Fruit fly (Drosophila melanogaster) whole organism, embryonic: ENCODE measurements around the gene Nse4.
A peak's percentile ranks its signal among the peaks of the same experiment; 100 is the strongest.

ENCODE experiments used
- CG10654 ChIP-seq: fragments of 200-800 bp; sonication (Bioruptor generic); optimal IDR thresholded peaks from 2 replicates; lab custom pipeline; 2016; ENCODE audit warnings: missing biosample characterization, missing genetic modification characterization
- CG11504 ChIP-seq: fragments of 200-800 bp; sonication (Bioruptor generic); optimal IDR thresholded peaks from 3 replicates; lab custom pipeline; 2019; ENCODE audit warnings: missing biosample characterization, mild to moderate bottlenecking, missing genetic modification characterization, moderate library complexity
- CG11560 ChIP-seq: fragments of 200-800 bp; sonication (Bioruptor generic); IDR thresholded peaks from 3 replicates; pipeline ENCODE4 v1.3.6; 2022; ENCODE audit warnings: missing biosample characterization, missing genetic modification characterization
- CG11695 ChIP-seq: fragments of 200-800 bp; sonication (Bioruptor generic); IDR thresholded peaks from 3 replicates; pipeline ENCODE4 v1.3.6; 2022; ENCODE audit warnings: missing biosample characterization, missing genetic modification characterization
- CG1647 ChIP-seq: fragments of 200-800 bp; sonication (Bioruptor generic); optimal IDR thresholded peaks from 3 replicates; lab custom pipeline; 2016; ENCODE audit warnings: missing biosample characterization, missing genetic modification characterization
- CG16779 ChIP-seq: fragments of 200-800 bp; sonication (Bioruptor generic); IDR thresholded peaks from 2 replicates; pipeline ENCODE4 v1.3.6; 2022; ENCODE audit warnings: missing biosample characterization, missing genetic modification characterization
- CG16813 ChIP-seq: fragments of 200-800 bp; sonication (Bioruptor generic); IDR thresholded peaks from 3 replicates; pipeline ENCODE4 v1.3.6; 2022; ENCODE audit warnings: missing biosample characterization, missing genetic modification characterization; ENCODE audit not compliant: partially characterized antibody
- CG17802 ChIP-seq: fragments of 200-800 bp; sonication (Bioruptor generic); optimal IDR thresholded peaks from 2 replicates; lab custom pipeline; 2018; ENCODE audit warnings: missing biosample characterization, mild to moderate bottlenecking, missing genetic modification characterization, moderate library complexity
- CG18476 ChIP-seq: fragments of 200-800 bp; sonication (Bioruptor generic); optimal IDR thresholded peaks from 2 replicates; lab custom pipeline; 2016; ENCODE audit warnings: missing biosample characterization, mild to moderate bottlenecking, missing genetic modification characterization
- CG2116 ChIP-seq: fragments of 200-800 bp; sonication (Bioruptor generic); optimal IDR thresholded peaks from 3 replicates; lab custom pipeline; 2018; ENCODE audit warnings: missing biosample characterization, mild to moderate bottlenecking, missing genetic modification characterization
- CG30431 ChIP-seq: fragments of 200-800 bp; sonication (Bioruptor generic); optimal IDR thresholded peaks from 2 replicates; lab custom pipeline; 2017; ENCODE audit warnings: missing biosample characterization, missing genetic modification characterization
- CG32767 ChIP-seq: fragments of 200-800 bp; sonication (Bioruptor generic); IDR thresholded peaks from 2 replicates; pipeline ENCODE4 v1.3.6; 2022; ENCODE audit warnings: missing biosample characterization, missing genetic modification characterization
- CG34422 ChIP-seq: fragments of 200-800 bp; sonication (Bioruptor generic); IDR thresholded peaks from 3 replicates; pipeline ENCODE4 v1.3.6; 2022; ENCODE audit warnings: missing biosample characterization, missing genetic modification characterization
- CG4707 ChIP-seq: fragments of 200-800 bp; sonication (Bioruptor generic); optimal IDR thresholded peaks from 2 replicates; lab custom pipeline; 2018; ENCODE audit warnings: missing biosample characterization, mild to moderate bottlenecking, missing genetic modification characterization, moderate library complexity
- CG5953 ChIP-seq: fragments of 200-800 bp; sonication (Bioruptor generic); IDR thresholded peaks from 2 replicates; pipeline ENCODE4 v1.3.6; 2022; ENCODE audit warnings: missing biosample characterization, missing genetic modification characterization
- CG6765 ChIP-seq: fragments of 200-800 bp; sonication (Bioruptor generic); optimal IDR thresholded peaks from 3 replicates; lab custom pipeline; 2017; ENCODE audit warnings: missing biosample characterization, mild to moderate bottlenecking, missing genetic modification characterization
- CG6791 ChIP-seq: fragments of 200-800 bp; sonication (Bioruptor generic); IDR thresholded peaks from 3 replicates; pipeline ENCODE4 v1.3.6; 2022; ENCODE audit warnings: missing biosample characterization, missing genetic modification characterization; ENCODE audit not compliant: partially characterized antibody
- CG7745 ChIP-seq: fragments of 200-800 bp; sonication (Bioruptor generic); optimal IDR thresholded peaks from 2 replicates; lab custom pipeline; 2018; ENCODE audit warnings: missing biosample characterization, mild to moderate bottlenecking, missing genetic modification characterization, moderate library complexity
- CG7786 ChIP-seq: fragments of 200-800 bp; sonication (Bioruptor generic); optimal IDR thresholded peaks from 2 replicates; lab custom pipeline; 2016; ENCODE audit warnings: missing biosample characterization, missing genetic modification characterization
- CG8359 ChIP-seq: fragments of 200-800 bp; sonication (Bioruptor generic); optimal IDR thresholded peaks from 2 replicates; lab custom pipeline; 2017; ENCODE audit warnings: missing biosample characterization, mild to moderate bottlenecking, missing genetic modification characterization, borderline replicate concordance
- CG9727 ChIP-seq: fragments of 200-800 bp; sonication (Bioruptor generic); optimal IDR thresholded peaks from 3 replicates; lab custom pipeline; 2017; ENCODE audit warnings: missing biosample characterization, mild to moderate bottlenecking, missing genetic modification characterization
- CTCF ChIP-seq: fragments of 200-800 bp; sonication (Bioruptor generic); optimal IDR thresholded peaks from 2 replicates; lab custom pipeline; 2017; ENCODE audit warnings: missing biosample characterization, mild to moderate bottlenecking, missing genetic modification characterization, moderate library complexity
- Dp ChIP-seq: fragments of 200-800 bp; sonication (Bioruptor generic); optimal IDR thresholded peaks from 2 replicates; lab custom pipeline; 2018; ENCODE audit warnings: missing biosample characterization, mild to moderate bottlenecking, missing genetic modification characterization, moderate library complexity
- E2f1 ChIP-seq: fragments of 200-800 bp; sonication (Bioruptor generic); IDR thresholded peaks from 2 replicates; pipeline ENCODE4 v1.3.6; 2022; ENCODE audit warnings: missing biosample characterization, missing genetic modification characterization
- ERR ChIP-seq: fragments of 200-800 bp; sonication (Bioruptor generic); optimal IDR thresholded peaks from 2 replicates; lab custom pipeline; 2016; ENCODE audit warnings: missing biosample characterization, missing genetic modification characterization
- Eip74EF ChIP-seq, 2 experiments: fragments of 200-800 bp in 1 of 2; fragments of >200 bp in 1 of 2; sonication (Bioruptor generic) in 1 of 2; optimal IDR thresholded peaks; 2 replicates each; lab custom pipeline; 2017 to 2019; ENCODE audit warnings: missing biosample characterization in 2 of 2, missing genetic modification characterization in 2 of 2, mild to moderate bottlenecking in 1 of 2, moderate library complexity in 1 of 2
- HHEX ChIP-seq: fragments of 200-800 bp; sonication (Bioruptor generic); optimal IDR thresholded peaks from 3 replicates; lab custom pipeline; 2017; ENCODE audit warnings: missing biosample characterization, mild to moderate bottlenecking, missing genetic modification characterization, missing genetic modification reagents
- HLH54F ChIP-seq: fragments of 200-800 bp; sonication (Bioruptor generic); optimal IDR thresholded peaks from 3 replicates; lab custom pipeline; 2016; ENCODE audit warnings: missing biosample characterization, missing genetic modification characterization
- MBD-R2 ChIP-seq: fragments of 200-800 bp; sonication (Bioruptor generic); IDR thresholded peaks from 2 replicates; pipeline ENCODE4 v1.3.6; 2022; ENCODE audit warnings: missing biosample characterization, missing genetic modification characterization
- Med ChIP-seq: fragments of 200-800 bp; sonication (Bioruptor generic); peaks from one replicate; lab custom pipeline; 2016; ENCODE audit warnings: missing biosample characterization, missing genetic modification characterization, mild to moderate bottlenecking, inconsistent platforms, moderate library complexity
- NK7.1 ChIP-seq: fragments of 200-800 bp; sonication (Bioruptor generic); optimal IDR thresholded peaks from 3 replicates; lab custom pipeline; 2016; ENCODE audit warnings: missing biosample characterization, missing genetic modification characterization
- Nf-YC ChIP-seq: fragments of 200-800 bp; optimal IDR thresholded peaks from 3 replicates; lab custom pipeline; 2019; ENCODE audit warnings: missing biosample characterization, mild to moderate bottlenecking, missing genetic modification characterization, moderate library complexity
- Six4 ChIP-seq: fragments of 200-800 bp; sonication (Bioruptor generic); optimal IDR thresholded peaks from 2 replicates; lab custom pipeline; 2016; ENCODE audit warnings: missing biosample characterization, missing genetic modification characterization
- br ChIP-seq: fragments of >200 bp; optimal IDR thresholded peaks from 2 replicates; lab custom pipeline; 2017
- crc ChIP-seq: fragments of 200-800 bp; sonication (Bioruptor generic); optimal IDR thresholded peaks from 2 replicates; lab custom pipeline; 2016; ENCODE audit warnings: missing biosample characterization, missing genetic modification characterization
- dmrt11E ChIP-seq: fragments of 200-800 bp; sonication (Bioruptor generic); optimal IDR thresholded peaks from 3 replicates; lab custom pipeline; 2018; ENCODE audit warnings: missing biosample characterization, mild to moderate bottlenecking, missing genetic modification characterization, moderate library complexity
- exex ChIP-seq: fragments of 200-800 bp; sonication (Bioruptor generic); optimal IDR thresholded peaks from 4 replicates; lab custom pipeline; 2018; ENCODE audit warnings: missing biosample characterization, mild to moderate bottlenecking, missing genetic modification characterization, moderate library complexity
- inv ChIP-seq: fragments of 200-800 bp; sonication (Bioruptor generic); IDR thresholded peaks from 2 replicates; pipeline ENCODE4 v1.3.6; 2022; ENCODE audit warnings: missing biosample characterization, missing genetic modification characterization; ENCODE audit not compliant: partially characterized antibody
- jing ChIP-seq: fragments of 200-800 bp; sonication (Bioruptor generic); optimal IDR thresholded peaks from 2 replicates; lab custom pipeline; 2018; ENCODE audit warnings: missing biosample characterization, mild to moderate bottlenecking, missing genetic modification characterization
- lilli ChIP-seq: fragments of 200-800 bp; sonication (Bioruptor generic); optimal IDR thresholded peaks from 3 replicates; lab custom pipeline; 2016; ENCODE audit warnings: missing biosample characterization, missing genetic modification characterization
- maf-S ChIP-seq: fragments of 200-800 bp; sonication (Bioruptor generic); optimal IDR thresholded peaks from 2 replicates; lab custom pipeline; 2016; ENCODE audit warnings: missing biosample characterization, missing genetic modification characterization
- mam ChIP-seq: fragments of 200-800 bp; sonication (Bioruptor generic); optimal IDR thresholded peaks from 3 replicates; lab custom pipeline; 2016; ENCODE audit warnings: missing biosample characterization, missing genetic modification characterization
- nau ChIP-seq: fragments of 200-800 bp; sonication (Bioruptor generic); optimal IDR thresholded peaks from 3 replicates; lab custom pipeline; 2017; ENCODE audit warnings: missing biosample characterization, mild to moderate bottlenecking, missing genetic modification characterization, missing genetic modification reagents
- ro ChIP-seq: fragments of 200-800 bp; sonication (Bioruptor generic); IDR thresholded peaks from 2 replicates; pipeline ENCODE4 v1.3.6; 2022; ENCODE audit warnings: missing biosample characterization, missing genetic modification characterization
- slp2 ChIP-seq: fragments of 200-800 bp; sonication (Bioruptor generic); optimal IDR thresholded peaks from 2 replicates; lab custom pipeline; 2016; ENCODE audit warnings: missing biosample characterization, missing genetic modification characterization
- tap ChIP-seq: fragments of 200-800 bp; optimal IDR thresholded peaks from 3 replicates; lab custom pipeline; 2019; ENCODE audit warnings: missing biosample characterization, mild to moderate bottlenecking, missing genetic modification characterization, moderate library complexity
- tin ChIP-seq: fragments of 200-800 bp; sonication (Bioruptor generic); optimal IDR thresholded peaks from 3 replicates; lab custom pipeline; 2016; ENCODE audit warnings: missing biosample characterization, missing genetic modification characterization
- toy ChIP-seq: fragments of 200-800 bp; sonication (Bioruptor generic); IDR thresholded peaks from 2 replicates; pipeline ENCODE4 v1.3.6; 2022; ENCODE audit warnings: missing biosample characterization, missing genetic modification characterization
- ttk ChIP-seq: fragments of 200-800 bp; sonication (Bioruptor generic); IDR thresholded peaks from 2 replicates; pipeline ENCODE4 v2.1.2; 2022; ENCODE audit warnings: missing biosample characterization, missing genetic modification characterization
- zen2 ChIP-seq: fragments of 200-800 bp; sonication (Bioruptor generic); IDR thresholded peaks from 3 replicates; pipeline ENCODE4 v1.3.6; 2022; ENCODE audit warnings: missing biosample characterization, missing genetic modification characterization; ENCODE audit not compliant: partially characterized antibody
- zfh1 ChIP-seq: fragments of 200-800 bp; sonication (Bioruptor generic); IDR thresholded peaks from 3 replicates; pipeline ENCODE4 v1.3.6; 2022; ENCODE audit warnings: missing biosample characterization, missing genetic modification characterization

Gene Nse4

DNA sequence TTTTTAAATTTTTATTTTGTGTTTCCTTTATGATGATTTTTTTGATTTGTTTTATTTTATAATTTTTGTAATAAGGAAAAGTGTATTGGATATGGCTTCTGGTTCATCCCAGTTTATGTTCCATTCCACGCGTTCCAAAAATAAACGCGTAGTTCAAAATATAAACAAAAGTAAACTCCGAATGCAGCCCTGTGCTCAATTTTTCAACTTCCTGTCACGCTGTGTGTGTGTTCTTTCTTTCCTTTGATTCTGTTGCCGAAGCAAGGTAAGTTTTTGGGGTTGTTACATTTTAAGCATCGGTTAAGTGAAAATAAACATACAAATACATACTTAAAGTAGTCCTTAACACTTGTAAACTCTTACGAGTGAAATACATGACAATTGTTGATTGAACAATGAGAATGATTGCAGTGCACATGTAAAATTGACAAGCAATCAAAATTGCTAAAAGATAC lies 31.1 kb upstream of the Nse4 start, which contains the start of the genes Ip259 and RpS27A (continued):
- TF ChIP-seq nau (GFP tag; lab: Kevin White, UChicago) (peak; percentile 69), ERR (GFP tag; lab: Kevin White, UChicago) (no peak), mam (peak; percentile 71), Med (GFP tag; lab: Kevin White, UChicago) (peak; percentile 97), HLH54F (GFP tag; lab: Kevin White, UChicago) (peak; percentile 58), dmrt11E (peak; percentile 71), zen2 (GFP tag; lab: Robert Waterston, UW) (no peak), maf-S (GFP tag; lab: Kevin White, UChicago) (peak; percentile 57), jing (GFP tag; lab: Kevin White, UChicago) (no peak), CG16813 (GFP tag; lab: Robert Waterston, UW) (no peak), exex (tag; lab: Kevin White, UChicago) (no peak), slp2 (GFP tag; lab: Kevin White, UChicago) (peak; percentile 83), crc (GFP tag; lab: Kevin White, UChicago) (peak; percentile 56), CG16779 (peak; percentile 80), CG2116 (peak; percentile 98), CG7786 (GFP tag; lab: Kevin White, UChicago) (peak; percentile 60), CG5953 (peak; percentile 65; the same call in 1 of the 2 replicates), CG8359 (GFP tag; lab: Kevin White, UChicago) (peak; percentile 60), br (lab: Kevin White, UChicago) (no peak), CG7745 (tag; lab: Kevin White, UChicago) (no peak), Six4 (GFP tag; lab: Kevin White, UChicago) (peak; percentile 7), HHEX (peak; percentile 82), tin (peak; percentile 63), CG17802 (tag; lab: Kevin White, UChicago) (peak; percentile 96), CG32767 (GFP tag; lab: Robert Waterston, UW) (peak; percentile 61; the same call in 1 of the 2 replicates), CG10654 (peak; percentile 69), Nf-YC (tag; lab: Kevin White, UChicago) (peak; percentile 56), CG9727 (GFP tag; lab: Kevin White, UChicago) (peak; percentile 91), inv (GFP tag; lab: Robert Waterston, UW) (no peak), CG1647 (GFP tag; lab: Kevin White, UChicago) (peak; percentile 64), CG11504 (tag; lab: Kevin White, UChicago) (no peak), E2f1 (GFP tag; lab: Robert Waterston, UW) (peak; percentile 61; the same call in 1 of the 2 replicates), Eip74EF (GFP tag; optimal IDR thresholded peaks at IDR 0.05; lab: Kevin White, UChicago) (peak in 1 of 2 experiments; percentile 64), CG11560 (tag; lab: Robert Waterston, UW) (no peak), ttk (GFP tag; lab: Robert Waterston, UW) (peak; percentile 75), CG34422 (GFP tag; lab: Robert Waterston, UW) (peak; percentile 83; the same call in 2 of the 3 replicates), NK7.1 (GFP tag; lab: Kevin White, UChicago) (peak; percentile 44), CG18476 (GFP tag; lab: Kevin White, UChicago) (peak; percentile 42), CG6791 (no peak), CTCF (GFP tag; lab: Kevin White, UChicago) (no peak), tap (tag; lab: Kevin White, UChicago) (peak; percentile 66), CG4707 (GFP tag; lab: Kevin White, UChicago) (peak; percentile 79), MBD-R2 (GFP tag; lab: Robert Waterston, UW) (peak; percentile 48; the same call in 1 of the 2 replicates), zfh1 (GFP tag; lab: Robert Waterston, UW) (peak; percentile 90), Dp (GFP tag; lab: Kevin White, UChicago) (no peak), CG11695 (GFP tag; lab: Robert Waterston, UW) (peak; percentile 57; the same call in 2 of the 3 replicates), CG6765 (GFP tag; lab: Kevin White, UChicago) (peak; percentile 86), lilli (GFP tag; lab: Kevin White, UChicago) (peak; percentile 48), ro (GFP tag; lab: Robert Waterston, UW) (no peak), CG30431 (peak; percentile 69), toy (no peak)
